Fruit fly (Drosophila melanogaster) whole organism: ENCODE results near the gene CG15473.

ENCODE experiments used
- CG8478 ChIP-seq: fragments of >200 bp; optimal IDR thresholded peaks from 2 replicates; lab custom pipeline; 2018; ENCODE audit warnings: inconsistent platforms
- Dll ChIP-seq: fragments of >200 bp; optimal IDR thresholded peaks from 2 replicates; lab custom pipeline; 2017
- EcR ChIP-seq, 2 experiments: fragments of >200 bp; optimal IDR thresholded peaks; 2 replicates each; lab custom pipeline; 2017; ENCODE audit warnings: missing biosample characterization in 2 of 2, missing genetic modification characterization in 2 of 2, missing genetic modification reagents in 2 of 2
- pan ChIP-seq: fragments of >200 bp; optimal IDR thresholded peaks from 2 replicates; lab custom pipeline; 2017
- psq ChIP-seq: fragments of >200 bp; optimal IDR thresholded peaks from 2 replicates; lab custom pipeline; 2017
- usp ChIP-seq: fragments of >200 bp; optimal IDR thresholded peaks from 2 replicates; lab custom pipeline; 2017; ENCODE audit warnings: missing biosample characterization, missing genetic modification characterization, mixed read lengths

- no peak for TF ChIP-seq psq (lab: Kevin White, UChicago)
- no peak for TF ChIP-seq pan
- TF ChIP-seq EcR (GFP tag; optimal IDR thresholded peaks at IDR 0.05; lab: Kevin White, UChicago) = no peak
- TF ChIP-seq usp (GFP tag; lab: Kevin White, UChicago) = no peak
- TF ChIP-seq CG8478 = no peak
- no peak for TF ChIP-seq Dll (lab: Kevin White, UChicago)
Measured at dm6 chrX:4692963-4693362, 38.7 kb upstream of the CG15473 start.
